Worm (Caenorhabditis elegans): ENCODE data around the gene atg-18.

DNA sequence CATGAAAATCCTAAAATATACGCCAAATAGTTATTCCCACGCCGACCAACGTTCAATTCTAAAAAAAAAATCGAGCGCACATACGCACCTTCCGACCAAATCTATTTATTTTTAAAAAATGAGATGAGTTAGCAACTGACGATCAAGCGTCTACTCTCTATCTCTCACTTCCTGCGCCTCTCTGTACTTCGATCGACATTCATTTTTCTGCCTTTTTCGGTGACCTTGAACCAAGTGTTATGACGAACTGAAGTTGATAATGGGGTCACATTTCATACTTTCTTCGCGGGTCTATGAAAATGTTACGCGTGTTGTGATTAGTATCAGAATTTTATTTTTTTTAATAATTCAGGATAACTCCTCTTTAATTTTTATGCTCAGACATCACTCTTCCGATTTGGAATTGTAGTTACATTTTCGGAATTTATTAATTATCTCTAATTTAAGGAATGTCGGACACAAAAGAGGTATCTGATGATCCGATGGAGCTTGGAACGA lies 23.7 kb downstream of the atg-18 start, which contains the start of gene smk-1:
- TF ChIP-seq F57C9.4 (tag; optimal IDR thresholded peaks at IDR 0.05), result no peak
- no peak for TF ChIP-seq fkh-3 (tag; optimal IDR thresholded peaks at IDR 0.05)
- no peak for TF ChIP-seq nfya-1 (tag; optimal IDR thresholded peaks at IDR 0.05; ENCODE audit: borderline replicate concordance, insufficient read depth)
- no peak for TF ChIP-seq aptf-2 (GFP tag; conservative IDR thresholded peaks at IDR 0.05)
- no peak for TF ChIP-seq K12H6.12 (tag; optimal IDR thresholded peaks at IDR 0.05)
- no peak for TF ChIP-seq zfh-2 (GFP tag; conservative IDR thresholded peaks at IDR 0.05)
- no peak for TF ChIP-seq unc-62 (GFP tag; optimal IDR thresholded peaks at IDR 0.05)
- TF ChIP-seq ceh-79 (tag; optimal IDR thresholded peaks at IDR 0.05), result no peak
- no peak for TF ChIP-seq egrh-3 (GFP tag; IDR thresholded peaks at IDR 0.05)
- no peak for TF ChIP-seq dpff-1 (tag; optimal IDR thresholded peaks at IDR 0.05)
- no peak for TF ChIP-seq tlf-1 (GFP tag; optimal IDR thresholded peaks at IDR 0.05)
- TF ChIP-seq ama-1 (optimal IDR thresholded peaks at IDR 0.05), result no peak
- TF ChIP-seq ama-1 (GFP tag; optimal IDR thresholded peaks at IDR 0.05), result no peak
- TF ChIP-seq hsf-1 (GFP tag; IDR thresholded peaks at IDR 0.05), result no peak
